Worm (Caenorhabditis elegans) whole organism, L2 larva: Measurements from ENCODE around the gene srw-112.

ENCODE experiments used
- Y55F3AM.14 ChIP-seq: fragments of 200-800 bp; sonication (Bioruptor generic); optimal IDR thresholded peaks from 2 replicates; lab custom pipeline; 2018; ENCODE audit warnings: mild to moderate bottlenecking, missing genetic modification characterization, missing compliant biosample characterization
- ama-1 ChIP-seq: fragments of 150-350 bp; optimal IDR thresholded peaks from 2 replicates; lab custom pipeline; 2018; ENCODE audit warnings: inconsistent platforms
- blmp-1 ChIP-seq: sonication (generic microtip); optimal IDR thresholded peaks from 2 replicates; lab custom pipeline; 2017; ENCODE audit warnings: missing genetic modification characterization, mild to moderate bottlenecking, missing compliant biosample characterization, antibody characterized with exemption, moderate library complexity; ENCODE audit not compliant: insufficient read depth
- ceh-82 ChIP-seq: fragments of 150-350 bp; optimal IDR thresholded peaks from 2 replicates; lab custom pipeline; 2014; ENCODE audit warnings: missing biosample characterization, missing genetic modification characterization
- crh-2 ChIP-seq: sonication (generic microtip); optimal IDR thresholded peaks from 2 replicates; lab custom pipeline; 2017; ENCODE audit warnings: missing biosample characterization, missing genetic modification characterization
- egl-27 ChIP-seq: sonication (generic microtip); optimal IDR thresholded peaks from 3 replicates; lab custom pipeline; 2017; ENCODE audit warnings: missing biosample characterization, missing genetic modification reagents, missing genetic modification characterization
- elt-1 ChIP-seq: fragments of 150-350 bp; optimal IDR thresholded peaks from 2 replicates; lab custom pipeline; 2014; ENCODE audit warnings: missing biosample characterization, missing genetic modification characterization
- elt-3 ChIP-seq: sonication (generic microtip); optimal IDR thresholded peaks from 2 replicates; lab custom pipeline; 2017; ENCODE audit warnings: missing biosample characterization, missing genetic modification characterization
- mdl-1 ChIP-seq, 2 experiments: fragments of 150-350 bp in 1 of 2; sonication (generic microtip) in 1 of 2; optimal IDR thresholded peaks; 2 replicates each; lab custom pipeline; 2017; ENCODE audit warnings: missing biosample characterization in 2 of 2, missing genetic modification characterization in 2 of 2
- nhr-6 ChIP-seq: fragments of 150-350 bp; optimal IDR thresholded peaks from 2 replicates; lab custom pipeline; 2014; ENCODE audit warnings: missing biosample characterization, missing genetic modification characterization
- nhr-77 ChIP-seq: fragments of 150-350 bp; optimal IDR thresholded peaks from 2 replicates; lab custom pipeline; 2014; ENCODE audit warnings: missing biosample characterization, missing genetic modification characterization
- unc-55 ChIP-seq: fragments of 150-350 bp; sonication (generic microtip); optimal IDR thresholded peaks from 3 replicates; lab custom pipeline; 2014; ENCODE audit warnings: missing biosample characterization, missing genetic modification reagents, missing genetic modification characterization
- unc-62 ChIP-seq: fragments of 150-350 bp; optimal IDR thresholded peaks from 2 replicates; lab custom pipeline; 2014; ENCODE audit warnings: missing biosample characterization, missing genetic modification reagents, missing genetic modification characterization
- ztf-4 ChIP-seq: fragments of 150-350 bp; optimal IDR thresholded peaks from 2 replicates; lab custom pipeline; 2014; ENCODE audit warnings: missing biosample characterization, missing genetic modification characterization

- TF ChIP-seq crh-2 (tag; lab: Kevin White, UChicago) (no peak), unc-55 (GFP tag; lab: Kevin White, UChicago) (no peak), ceh-82 (tag; lab: Kevin White, UChicago) (no peak), Y55F3AM.14 (no peak), ama-1 (lab: Kevin White, UChicago) (no peak), nhr-77 (tag; lab: Kevin White, UChicago) (no peak), egl-27 (no peak), elt-3 (no peak), mdl-1 (tag; optimal IDR thresholded peaks at IDR 0.05; lab: Kevin White, UChicago) (no peak), nhr-6 (tag; lab: Kevin White, UChicago) (no peak), unc-62 (GFP tag; lab: Kevin White, UChicago) (no peak), blmp-1 (no peak), ztf-4 (tag; lab: Kevin White, UChicago) (no peak), elt-1 (tag; lab: Kevin White, UChicago) (no peak)
These were observed 28.4 kb upstream of the srw-112 start, which contains the start of gene srw-8 for ce11 chrV:3034236-3034635.
